Fruit fly (Drosophila melanogaster): ENCODE measurements around the gene CG12316.
A peak's percentile ranks its signal among the peaks of the same experiment; 100 is the strongest.

Gene CG12316

DNA sequence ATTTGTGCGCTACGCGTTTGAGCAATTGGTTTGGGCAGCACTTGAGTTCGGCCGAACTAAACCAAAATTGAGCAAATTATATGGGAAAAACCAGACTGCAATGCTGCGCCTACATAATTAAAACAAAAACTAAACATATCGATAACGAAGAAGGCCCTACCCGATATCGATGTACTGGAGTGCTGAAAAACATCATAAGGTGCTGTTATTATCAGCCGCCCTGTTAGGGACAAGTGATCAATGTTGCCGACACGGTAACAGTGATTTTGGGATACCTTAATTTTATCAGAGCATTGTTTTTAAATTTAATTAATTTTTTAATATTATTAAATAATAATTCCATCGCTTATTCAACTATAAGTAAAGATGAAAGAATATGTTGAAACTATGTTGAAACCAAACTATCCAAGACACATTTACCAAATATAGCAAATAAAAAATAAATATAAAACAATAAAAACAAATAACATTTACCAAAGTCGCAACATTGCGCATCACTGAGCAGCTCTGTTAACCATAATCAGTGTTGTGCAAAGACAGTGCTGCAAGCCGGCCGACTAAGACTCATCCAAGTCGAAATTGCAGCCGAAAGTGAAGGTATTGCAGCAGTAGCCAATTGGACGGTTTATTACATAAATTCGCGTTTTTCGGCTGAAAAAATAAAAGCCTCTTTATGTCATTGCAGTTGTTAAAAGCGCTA lies 42.0 kb downstream of the CG12316 start, which contains the start of the genes sstn, Plp and GlyRS (continued):
- TF ChIP-seq D19B (GFP tag; optimal IDR thresholded peaks at IDR 0.05) = no peak
- TF ChIP-seq jigr1 (GFP tag; IDR thresholded peaks at IDR 0.05) = no peak
- no peak for TF ChIP-seq Bdp1 (GFP tag; optimal IDR thresholded peaks at IDR 0.05)
- TF ChIP-seq CG4617 (GFP tag; optimal IDR thresholded peaks at IDR 0.05; ENCODE audit: borderline replicate concordance) = peak; percentile 35
- no peak for TF ChIP-seq cg (GFP tag; optimal IDR thresholded peaks at IDR 0.05)
- no peak for TF ChIP-seq fd96Cb (tag; optimal IDR thresholded peaks at IDR 0.05)
- no peak for TF ChIP-seq CG4854 (GFP tag; optimal IDR thresholded peaks at IDR 0.05)
- TF ChIP-seq lab (GFP tag; optimal IDR thresholded peaks at IDR 0.05) = peak; percentile 66
- TF ChIP-seq gt (GFP tag; IDR thresholded peaks at IDR 0.05) = no peak
- TF ChIP-seq Fer1 (GFP tag; optimal IDR thresholded peaks at IDR 0.05) = peak; percentile 32
- TF ChIP-seq cad (GFP tag; optimal IDR thresholded peaks at IDR 0.05) = no peak
- no peak for TF ChIP-seq prd (optimal IDR thresholded peaks at IDR 0.05)
- no peak for TF ChIP-seq prd (GFP tag; IDR thresholded peaks at IDR 0.05)
- TF ChIP-seq bbx (GFP tag; IDR thresholded peaks at IDR 0.05; ENCODE audit: partially characterized antibody) = peak; percentile 69
- no peak for TF ChIP-seq HmgD (GFP tag; optimal IDR thresholded peaks at IDR 0.05)
- no peak for TF ChIP-seq Gug (GFP tag; IDR thresholded peaks at IDR 0.05)
- no peak for TF ChIP-seq CG12236 (GFP tag; optimal IDR thresholded peaks at IDR 0.05)
- TF ChIP-seq Hr39 (optimal IDR thresholded peaks at IDR 0.05) = no peak
- TF ChIP-seq tx (GFP tag; optimal IDR thresholded peaks at IDR 0.05) = no peak
- no peak for TF ChIP-seq CG9215 (GFP tag; IDR thresholded peaks at IDR 0.05)
- TF ChIP-seq CG7928 (GFP tag; optimal IDR thresholded peaks at IDR 0.05) = no peak
- TF ChIP-seq Abd-B (GFP tag; optimal IDR thresholded peaks at IDR 0.05) = no peak
- TF ChIP-seq eve (GFP tag; optimal IDR thresholded peaks at IDR 0.05) = no peak
- peak; percentile 15 for TF ChIP-seq CG1529 (GFP tag; optimal IDR thresholded peaks at IDR 0.05)
- 0 out of 2 replicates have a peak, but pooled peaks have one; percentile 24 for TF ChIP-seq Rfx (GFP tag; IDR thresholded peaks at IDR 0.05)
- TF ChIP-seq her (GFP tag; optimal IDR thresholded peaks at IDR 0.05) = no peak
- peak; percentile 29 for TF ChIP-seq CG10209 (GFP tag; optimal IDR thresholded peaks at IDR 0.05)
- TF ChIP-seq CG12942 (GFP tag; optimal IDR thresholded peaks at IDR 0.05) = no peak
- no peak for TF ChIP-seq CG4707 (GFP tag; optimal IDR thresholded peaks at IDR 0.05)
- TF ChIP-seq zf30C (GFP tag; optimal IDR thresholded peaks at IDR 0.05) = no peak
- TF ChIP-seq CHES-1-like (GFP tag; optimal IDR thresholded peaks at IDR 0.05) = no peak
- no peak for TF ChIP-seq NC2β (GFP tag; optimal IDR thresholded peaks at IDR 0.05)
- no peak for TF ChIP-seq HLH3B (GFP tag; IDR thresholded peaks at IDR 0.05)
- peak; percentile 10 for TF ChIP-seq PHDP (tag; optimal IDR thresholded peaks at IDR 0.05)
- TF ChIP-seq Sry-δ (GFP tag; optimal IDR thresholded peaks at IDR 0.05) = peak; percentile 6
- peak; percentile 5 for TF ChIP-seq Hsf (GFP tag; optimal IDR thresholded peaks at IDR 0.05)
- no peak for TF ChIP-seq CG18011 (GFP tag; optimal IDR thresholded peaks at IDR 0.05)
- TF ChIP-seq wdn (GFP tag; IDR thresholded peaks at IDR 0.05) = no peak
- no peak for TF ChIP-seq ranshi (GFP tag; IDR thresholded peaks at IDR 0.05)
- TF ChIP-seq CG5245 (GFP tag; optimal IDR thresholded peaks at IDR 0.05) = no peak
- TF ChIP-seq CG9876 (GFP tag; optimal IDR thresholded peaks at IDR 0.05) = no peak
- no peak for TF ChIP-seq CG8944 (GFP tag; optimal IDR thresholded peaks at IDR 0.05)
- TF ChIP-seq unpg (GFP tag; optimal IDR thresholded peaks at IDR 0.05) = peak; percentile 8
- peak; percentile 34 for TF ChIP-seq CG4424 (GFP tag; optimal IDR thresholded peaks at IDR 0.05)
- peak; percentile 61 for TF ChIP-seq amos (GFP tag; IDR thresholded peaks at IDR 0.05; ENCODE audit: partially characterized antibody)
- TF ChIP-seq zen2 (GFP tag; IDR thresholded peaks at IDR 0.05; ENCODE audit: partially characterized antibody) = no peak
- TF ChIP-seq crp (GFP tag; optimal IDR thresholded peaks at IDR 0.05) = peak in 1 of 2 experiments; percentile 33
- no peak for TF ChIP-seq Lim3 (GFP tag; IDR thresholded peaks at IDR 0.05)
- no peak for TF ChIP-seq gce (GFP tag; IDR thresholded peaks at IDR 0.05)
- TF ChIP-seq hkb (optimal IDR thresholded peaks at IDR 0.05) = no peak
- TF ChIP-seq hkb (GFP tag; IDR thresholded peaks at IDR 0.05) = no peak
- no peak for TF ChIP-seq CG9609 (GFP tag; optimal IDR thresholded peaks at IDR 0.05)
